Fruit fly (Drosophila melanogaster) whole organism, wandering third instar larva: ENCODE measurements around the gene Pp2A-29B.

Source experiments
- Abd-B ChIP-seq: fragments of >200 bp; optimal IDR thresholded peaks from 2 replicates; lab custom pipeline; 2017; ENCODE audit warnings: missing biosample characterization, missing genetic modification characterization
- CG32264 ChIP-seq: fragments of 200-800 bp; sonication (Bioruptor generic); optimal IDR thresholded peaks from 2 replicates; lab custom pipeline; 2016; ENCODE audit warnings: missing biosample characterization, missing genetic modification characterization
- CG9705 ChIP-seq: fragments of 200-800 bp; sonication (Bioruptor generic); optimal IDR thresholded peaks from 2 replicates; lab custom pipeline; 2018; ENCODE audit warnings: missing biosample characterization, mild to moderate bottlenecking, missing genetic modification characterization
- CrebA ChIP-seq: fragments of 200-800 bp; sonication (Bioruptor generic); optimal IDR thresholded peaks from 2 replicates; lab custom pipeline; 2016; ENCODE audit warnings: missing biosample characterization, mild to moderate bottlenecking, missing genetic modification characterization, borderline replicate concordance
- Dfd ChIP-seq: fragments of >200 bp; optimal IDR thresholded peaks from 2 replicates; lab custom pipeline; 2017; ENCODE audit warnings: missing biosample characterization, missing genetic modification characterization
- Dif ChIP-seq: fragments of 200-275, 200-300 bp; sonication (Bioruptor generic); optimal IDR thresholded peaks from 2 replicates; lab custom pipeline; 2018; ENCODE audit warnings: missing biosample characterization, missing genetic modification characterization; ENCODE audit not compliant: partially characterized antibody
- GATAd ChIP-seq: sonication (Bioruptor generic); optimal IDR thresholded peaks from 2 replicates; lab custom pipeline; 2016; ENCODE audit warnings: missing biosample characterization, missing genetic modification characterization
- HLH106 ChIP-seq: fragments of 200-800 bp; optimal IDR thresholded peaks from 3 replicates; lab custom pipeline; 2019; ENCODE audit warnings: missing biosample characterization, mild to moderate bottlenecking, missing genetic modification characterization, moderate library complexity
- Hnf4 ChIP-seq: fragments of 200-800 bp; sonication (Bioruptor generic); optimal IDR thresholded peaks from 2 replicates; lab custom pipeline; 2016; ENCODE audit warnings: missing biosample characterization, mild to moderate bottlenecking, missing genetic modification characterization
- Hr78 ChIP-seq: fragments of >200 bp; optimal IDR thresholded peaks from 2 replicates; lab custom pipeline; 2017; ENCODE audit warnings: missing biosample characterization, missing genetic modification characterization
- Hr83 ChIP-seq: fragments of 200-300 bp; sonication (Bioruptor generic); optimal IDR thresholded peaks from 2 replicates; lab custom pipeline; 2016; ENCODE audit warnings: missing biosample characterization, mild to moderate bottlenecking, missing genetic modification characterization, moderate library complexity; ENCODE audit not compliant: poor library complexity, severe bottlenecking
- Jra ChIP-seq: sonication (Bioruptor generic); optimal IDR thresholded peaks from 2 replicates; lab custom pipeline; 2016; ENCODE audit warnings: missing biosample characterization, missing genetic modification characterization
- Mio ChIP-seq: sonication (Bioruptor generic); optimal IDR thresholded peaks from 2 replicates; lab custom pipeline; 2016; ENCODE audit warnings: missing biosample characterization, missing genetic modification characterization
- Myc ChIP-seq: fragments of >200 bp; optimal IDR thresholded peaks from 2 replicates; lab custom pipeline; 2017
- N ChIP-seq: fragments of >200 bp; optimal IDR thresholded peaks from 2 replicates; lab custom pipeline; 2018; ENCODE audit warnings: missing biosample characterization, missing external identifiers, missing genetic modification characterization
- OdsH ChIP-seq: fragments of 200-800 bp; sonication (Bioruptor generic); optimal IDR thresholded peaks from 2 replicates; lab custom pipeline; 2016; ENCODE audit warnings: missing biosample characterization, mild to moderate bottlenecking, missing genetic modification characterization
- Rel ChIP-seq, 2 experiments: fragments of 200-800 bp; sonication (Bioruptor generic) in 1 of 2; optimal IDR thresholded peaks; 2 replicates in 1 of 2; 3 replicates in 1 of 2; lab custom pipeline; 2016 to 2019; ENCODE audit warnings: mild to moderate bottlenecking in 2 of 2, missing biosample characterization in 2 of 2, missing genetic modification characterization in 2 of 2, moderate library complexity in 1 of 2
- Sp1 ChIP-seq: fragments of 200-800 bp; sonication (Bioruptor generic); optimal IDR thresholded peaks from 3 replicates; lab custom pipeline; 2019; ENCODE audit warnings: missing biosample characterization, mild to moderate bottlenecking, missing genetic modification characterization, moderate library complexity
- Vsx2 ChIP-seq: fragments of 200-300, 225-300 bp; sonication (Bioruptor generic); optimal IDR thresholded peaks from 2 replicates; lab custom pipeline; 2018; ENCODE audit warnings: missing biosample characterization, missing genetic modification characterization; ENCODE audit not compliant: partially characterized antibody
- br ChIP-seq: fragments of 200-800 bp; sonication (Bioruptor generic); optimal IDR thresholded peaks from 2 replicates; lab custom pipeline; 2016; ENCODE audit warnings: missing biosample characterization, missing genetic modification characterization
- brk ChIP-seq: fragments of 200-800 bp; sonication (Bioruptor generic); optimal IDR thresholded peaks from 2 replicates; lab custom pipeline; 2016; ENCODE audit warnings: missing biosample characterization, mild to moderate bottlenecking, missing genetic modification characterization
- dl ChIP-seq, 2 experiments: fragments of 175-275, 200-275 bp in 1 of 2; fragments of 200-275 bp in 1 of 2; sonication (Bioruptor generic); optimal IDR thresholded peaks; lab custom pipeline; 2018; ENCODE audit warnings: mild to moderate bottlenecking in 2 of 2, missing biosample characterization in 2 of 2, missing genetic modification characterization in 2 of 2, moderate library complexity in 2 of 2; ENCODE audit not compliant: partially characterized antibody in 2 of 2, insufficient read depth in 1 of 2
- dmrt93B ChIP-seq: fragments of 200-800 bp; sonication (Bioruptor generic); optimal IDR thresholded peaks from 2 replicates; lab custom pipeline; 2018; ENCODE audit warnings: missing biosample characterization, mild to moderate bottlenecking, missing genetic modification characterization
- dsf ChIP-seq: sonication (Bioruptor generic); optimal IDR thresholded peaks from 2 replicates; lab custom pipeline; 2016; ENCODE audit warnings: missing biosample characterization, missing genetic modification characterization, borderline replicate concordance
- ey ChIP-seq: fragments of 200-800 bp; sonication (Bioruptor generic); optimal IDR thresholded peaks from 2 replicates; lab custom pipeline; 2016; ENCODE audit warnings: missing biosample characterization, missing genetic modification characterization
- foxo ChIP-seq, 2 experiments: fragments of 200-800 bp; sonication (Bioruptor generic); optimal IDR thresholded peaks; 2 replicates in 1 of 2; 3 replicates in 1 of 2; lab custom pipeline; 2016 to 2017; ENCODE audit warnings: missing biosample characterization in 2 of 2, missing genetic modification characterization in 2 of 2
- fru ChIP-seq: fragments of 200-800 bp; sonication (Bioruptor generic); optimal IDR thresholded peaks from 3 replicates; lab custom pipeline; 2016; ENCODE audit warnings: missing biosample characterization, mild to moderate bottlenecking, missing genetic modification characterization
- h ChIP-seq: fragments of 200-800 bp; sonication (Bioruptor generic); optimal IDR thresholded peaks from 3 replicates; lab custom pipeline; 2016; ENCODE audit warnings: missing biosample characterization, mild to moderate bottlenecking, missing genetic modification characterization
- jim ChIP-seq: fragments of 175-275, 200-325 bp; sonication (Bioruptor generic); optimal IDR thresholded peaks from 2 replicates; lab custom pipeline; 2016; ENCODE audit warnings: missing biosample characterization, mild to moderate bottlenecking, missing genetic modification characterization
- lola ChIP-seq: fragments of >200 bp; optimal IDR thresholded peaks from 2 replicates; lab custom pipeline; 2017; ENCODE audit warnings: missing biosample characterization, missing genetic modification characterization
- pan ChIP-seq: fragments of >200 bp; optimal IDR thresholded peaks from 2 replicates; lab custom pipeline; 2017
- psq ChIP-seq: fragments of 200-800 bp; sonication (Bioruptor generic); optimal IDR thresholded peaks from 3 replicates; lab custom pipeline; 2017; ENCODE audit warnings: missing biosample characterization, mild to moderate bottlenecking, missing genetic modification characterization, moderate library complexity
- rgr ChIP-seq: fragments of 200-800 bp; sonication (Bioruptor generic); optimal IDR thresholded peaks from 3 replicates; lab custom pipeline; 2016; ENCODE audit warnings: missing biosample characterization, mild to moderate bottlenecking, missing genetic modification characterization
- sage ChIP-seq: fragments of 200-800 bp; sonication (Bioruptor generic); optimal IDR thresholded peaks from 2 replicates; lab custom pipeline; 2016; ENCODE audit warnings: missing biosample characterization, mild to moderate bottlenecking, missing genetic modification characterization
- sv ChIP-seq: fragments of 200-800 bp; sonication (Bioruptor generic); optimal IDR thresholded peaks from 3 replicates; lab custom pipeline; 2016; ENCODE audit warnings: missing biosample characterization, missing genetic modification characterization
- tai ChIP-seq: sonication (Bioruptor generic); optimal IDR thresholded peaks from 2 replicates; lab custom pipeline; 2016; ENCODE audit warnings: missing biosample characterization, missing genetic modification characterization
- usp ChIP-seq: fragments of >200 bp; optimal IDR thresholded peaks from 2 replicates; lab custom pipeline; 2017; ENCODE audit warnings: missing biosample characterization, missing genetic modification characterization
- woc ChIP-seq: sonication (Bioruptor generic); optimal IDR thresholded peaks from 2 replicates; lab custom pipeline; 2016; ENCODE audit warnings: missing biosample characterization, mild to moderate bottlenecking, missing genetic modification characterization

Gene Pp2A-29B

dm6 chr2L:8372248-8372647 lies 6.4 kb downstream of the Pp2A-29B start:
- TF ChIP-seq Rel (GFP tag; optimal IDR thresholded peaks at IDR 0.05; lab: Kevin White, UChicago) (no peak), Rel (tag; optimal IDR thresholded peaks at IDR 0.05; lab: Kevin White, UChicago) (peak; percentile 27), Dfd (GFP tag; lab: Kevin White, UChicago) (no peak), br (GFP tag; lab: Kevin White, UChicago) (no peak)

- TF ChIP-seq Hr83 (no peak), lola (GFP tag; lab: Kevin White, UChicago) (no peak), pan (lab: Kevin White, UChicago) (no peak)
These were observed 8.4 kb downstream of the Pp2A-29B start, which contains the start of gene Wdr82 for dm6 chr2L:8374235-8374634. Wdr82 (plus strand) TSS chr2L:8374461.

DNA sequence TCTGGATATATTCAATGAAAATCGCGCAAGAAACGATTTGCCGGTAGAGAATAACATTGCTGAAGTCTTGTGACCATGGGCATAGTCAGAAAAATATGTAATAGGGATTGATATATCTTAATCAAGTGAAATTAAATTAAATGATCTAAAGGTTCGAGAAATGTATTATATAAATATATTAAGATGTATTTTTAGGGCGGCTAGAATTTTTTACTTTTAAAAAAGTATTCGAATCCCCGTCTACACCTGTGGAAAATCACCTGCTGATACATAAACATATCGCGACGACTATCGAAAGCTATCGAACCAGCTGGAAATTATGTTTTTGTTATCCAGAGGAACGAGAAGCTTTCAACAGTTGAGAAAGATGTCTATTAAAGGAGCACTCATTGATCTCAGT lies 10.9 kb downstream of the Pp2A-29B start, which contains the start of the genes CG13390 and CG17294:
CG13390 (minus strand) TSS at position 81 of the 400 bp plus-strand sequence.
CG17294 (plus strand) TSS at position 319 of the 400 bp plus-strand sequence.
- TF ChIP-seq brk (peak; percentile 99), Vsx2 (no peak), psq (peak; percentile 99), Jra (GFP tag; lab: Kevin White, UChicago) (peak; percentile 98), sv (peak; percentile 98), HLH106 (tag; lab: Kevin White, UChicago) (peak; percentile 100), Mio (GFP tag; lab: Kevin White, UChicago) (peak; percentile 85), GATAd (peak; percentile 95), Hnf4 (peak; percentile 99), dsf (GFP tag; lab: Kevin White, UChicago) (peak; percentile 96), sage (GFP tag; lab: Kevin White, UChicago) (peak; percentile 98), Sp1 (peak; percentile 100), tai (GFP tag; lab: Kevin White, UChicago) (no peak), Dfd (GFP tag; lab: Kevin White, UChicago) (no peak), rgr (GFP tag; lab: Kevin White, UChicago) (peak; percentile 100), Dif (GFP tag; lab: Kevin White, UChicago) (no peak), ey (GFP tag; lab: Kevin White, UChicago) (peak; percentile 97), dmrt93B (peak; percentile 99), br (GFP tag; lab: Kevin White, UChicago) (peak; percentile 97), fru (GFP tag; lab: Kevin White, UChicago) (peak; percentile 99), OdsH (peak; percentile 99), Abd-B (GFP tag; lab: Kevin White, UChicago) (no peak), h (GFP tag; lab: Kevin White, UChicago) (peak; percentile 100), Myc (lab: Kevin White, UChicago) (no peak), woc (GFP tag; lab: Kevin White, UChicago) (peak; percentile 95), pan (lab: Kevin White, UChicago) (no peak), dl (GFP tag; optimal IDR thresholded peaks at IDR 0.05; lab: Kevin White, UChicago; ENCODE audit: insufficient read depth in 1 of 2, partially characterized antibody in 2 of 2) (no peak), Hr78 (no peak), lola (GFP tag; lab: Kevin White, UChicago) (no peak), Rel (GFP tag; optimal IDR thresholded peaks at IDR 0.05; lab: Kevin White, UChicago) (peak; percentile 97), Rel (tag; optimal IDR thresholded peaks at IDR 0.05; lab: Kevin White, UChicago) (peak; percentile 95), usp (GFP tag; lab: Kevin White, UChicago) (no peak), CG32264 (GFP tag; lab: Kevin White, UChicago) (peak; percentile 95), foxo (GFP tag; optimal IDR thresholded peaks at IDR 0.05; lab: Kevin White, UChicago) (peak; percentile 87 to 100), jim (peak; percentile 89), CG9705 (GFP tag; lab: Kevin White, UChicago) (peak; percentile 99), Hr83 (peak; percentile 83), CrebA (GFP tag; lab: Kevin White, UChicago) (no peak), N (GFP tag; lab: Kevin White, UChicago) (no peak)
